Worm (Caenorhabditis elegans) whole organism, late embryonic: ENCODE measurements around the gene cit-1.1.

Experiments
- K02D7.2 ChIP-seq: sonication (generic microtip); optimal IDR thresholded peaks from 2 replicates; lab custom pipeline; 2017; ENCODE audit warnings: mild to moderate bottlenecking, missing genetic modification characterization, missing compliant biosample characterization
- K09A11.1 ChIP-seq: sonication (generic microtip); optimal IDR thresholded peaks from 2 replicates; lab custom pipeline; 2017; ENCODE audit warnings: antibody characterized with exemption, mild to moderate bottlenecking, missing genetic modification characterization, missing compliant biosample characterization; ENCODE audit not compliant: insufficient read depth
- T23F11.4 ChIP-seq: fragments of 200-800 bp; sonication (Bioruptor generic); optimal IDR thresholded peaks from 2 replicates; lab custom pipeline; 2018; ENCODE audit warnings: mild to moderate bottlenecking, missing genetic modification characterization, missing compliant biosample characterization
- ceh-19 ChIP-seq: fragments of 200-800 bp; sonication (Bioruptor generic); optimal IDR thresholded peaks from 2 replicates; lab custom pipeline; 2018; ENCODE audit warnings: mild to moderate bottlenecking, missing genetic modification characterization, missing compliant biosample characterization
- ceh-22 ChIP-seq: sonication (generic microtip); optimal IDR thresholded peaks from 2 replicates; lab custom pipeline; 2017; ENCODE audit warnings: missing biosample characterization, missing genetic modification characterization
- ceh-24 ChIP-seq: sonication (generic microtip); optimal IDR thresholded peaks from 2 replicates; lab custom pipeline; 2016; ENCODE audit warnings: mild to moderate bottlenecking, missing genetic modification characterization, missing compliant biosample characterization
- ceh-30 ChIP-seq: fragments of 150-350 bp; optimal IDR thresholded peaks from 2 replicates; lab custom pipeline; 2014; ENCODE audit warnings: missing biosample characterization, missing genetic modification characterization
- ceh-6 ChIP-seq: fragments of 200-800 bp; sonication (Bioruptor generic); optimal IDR thresholded peaks from 2 replicates; lab custom pipeline; 2018; ENCODE audit warnings: mild to moderate bottlenecking, missing genetic modification characterization, missing compliant biosample characterization
- che-1 ChIP-seq: sonication (generic microtip); optimal IDR thresholded peaks from 2 replicates; lab custom pipeline; 2016; ENCODE audit warnings: mild to moderate bottlenecking, missing genetic modification characterization, missing compliant biosample characterization
- dmd-4 ChIP-seq: sonication (generic microtip); optimal IDR thresholded peaks from 2 replicates; lab custom pipeline; 2016; ENCODE audit warnings: borderline replicate concordance, missing genetic modification characterization, missing compliant biosample characterization
- elt-2 ChIP-seq: sonication (generic microtip); optimal IDR thresholded peaks from 2 replicates; lab custom pipeline; 2016; ENCODE audit warnings: missing genetic modification reagents, missing genetic modification characterization, missing compliant biosample characterization
- elt-4 ChIP-seq: sonication (generic microtip); optimal IDR thresholded peaks from 2 replicates; lab custom pipeline; 2016; ENCODE audit warnings: missing genetic modification characterization, missing compliant biosample characterization
- ets-4 ChIP-seq: sonication (generic microtip); optimal IDR thresholded peaks from 2 replicates; lab custom pipeline; 2016; ENCODE audit warnings: missing genetic modification characterization, missing compliant biosample characterization
- eyg-1 ChIP-seq: sonication (generic microtip); optimal IDR thresholded peaks from 2 replicates; lab custom pipeline; 2016; ENCODE audit warnings: missing genotype, missing genetic modification characterization, missing compliant biosample characterization
- fkh-6 ChIP-seq: sonication (generic microtip); optimal IDR thresholded peaks from 2 replicates; lab custom pipeline; 2016; ENCODE audit warnings: missing genetic modification characterization, missing compliant biosample characterization
- hlh-13 ChIP-seq: fragments of 200-800 bp; sonication (Bioruptor generic); optimal IDR thresholded peaks from 2 replicates; lab custom pipeline; 2018; ENCODE audit warnings: mild to moderate bottlenecking, missing genetic modification characterization, missing compliant biosample characterization
- hlh-30 ChIP-seq: sonication (generic microtip); optimal IDR thresholded peaks from 2 replicates; lab custom pipeline; 2017; ENCODE audit warnings: antibody characterized with exemption, missing genetic modification characterization, missing compliant biosample characterization; ENCODE audit not compliant: insufficient read depth
- madf-2 ChIP-seq: sonication (generic microtip); optimal IDR thresholded peaks from 2 replicates; lab custom pipeline; 2017; ENCODE audit warnings: missing genetic modification characterization, missing compliant biosample characterization
- nfya-1 ChIP-seq: sonication (generic microtip); optimal IDR thresholded peaks from 2 replicates; lab custom pipeline; 2017; ENCODE audit warnings: missing genetic modification characterization, mild to moderate bottlenecking, missing compliant biosample characterization, antibody characterized with exemption, moderate library complexity
- nhr-232 ChIP-seq: sonication (generic microtip); optimal IDR thresholded peaks from 2 replicates; lab custom pipeline; 2016; ENCODE audit warnings: missing genetic modification characterization, missing compliant biosample characterization
- npax-4 ChIP-seq: sonication (generic microtip); optimal IDR thresholded peaks from 2 replicates; lab custom pipeline; 2016; ENCODE audit warnings: missing genetic modification characterization, missing compliant biosample characterization
- pag-3 ChIP-seq: sonication (generic microtip); optimal IDR thresholded peaks from 2 replicates; lab custom pipeline; 2016; ENCODE audit warnings: missing compliant biosample characterization, missing genetic modification characterization, borderline replicate concordance
- pat-9 ChIP-seq: fragments of 200-800 bp; sonication (Bioruptor generic); optimal IDR thresholded peaks from 2 replicates; lab custom pipeline; 2018; ENCODE audit warnings: mild to moderate bottlenecking, missing genetic modification characterization, moderate library complexity, missing compliant biosample characterization
- pha-2 ChIP-seq: sonication (generic microtip); optimal IDR thresholded peaks from 2 replicates; lab custom pipeline; 2017; ENCODE audit warnings: mild to moderate bottlenecking, missing genetic modification characterization, missing compliant biosample characterization
- pqm-1 ChIP-seq: sonication (generic microtip); optimal IDR thresholded peaks from 2 replicates; lab custom pipeline; 2016; ENCODE audit warnings: missing genetic modification characterization, missing compliant biosample characterization
- pros-1 ChIP-seq: fragments of 150-350 bp; optimal IDR thresholded peaks from 2 replicates; lab custom pipeline; 2014; ENCODE audit warnings: missing biosample characterization, missing genetic modification reagents, missing genetic modification characterization
- ref-2 ChIP-seq: sonication (generic microtip); optimal IDR thresholded peaks from 2 replicates; lab custom pipeline; 2016; ENCODE audit warnings: missing genetic modification characterization, missing compliant biosample characterization
- rnt-1 ChIP-seq: sonication (generic microtip); optimal IDR thresholded peaks from 2 replicates; lab custom pipeline; 2016; ENCODE audit warnings: missing genetic modification characterization, missing compliant biosample characterization
- tbx-2 ChIP-seq: sonication (generic microtip); optimal IDR thresholded peaks from 2 replicates; lab custom pipeline; 2016; ENCODE audit warnings: missing genetic modification characterization, missing compliant biosample characterization
- tbx-7 ChIP-seq: sonication (generic microtip); optimal IDR thresholded peaks from 2 replicates; lab custom pipeline; 2016; ENCODE audit warnings: missing genotype, missing genetic modification characterization, missing compliant biosample characterization
- ttx-3 ChIP-seq: sonication (generic microtip); optimal IDR thresholded peaks from 2 replicates; lab custom pipeline; 2016; ENCODE audit warnings: missing genetic modification reagents, missing genetic modification characterization, missing compliant biosample characterization
- unc-3 ChIP-seq, 2 experiments: fragments of 200-800 bp in 1 of 2; sonication (Bioruptor generic) in 1 of 2; sonication (generic microtip) in 1 of 2; conservative IDR thresholded peaks in 1 of 2; optimal IDR thresholded peaks in 1 of 2; 2 replicates each; pipeline versions ENCODE4 v1.3.6 to Lab custom; 2016 to 2022; ENCODE audit warnings: missing compliant biosample characterization in 2 of 2, missing genetic modification characterization in 2 of 2, missing genetic modification reagents in 1 of 2
- unc-42 ChIP-seq: sonication (generic microtip); optimal IDR thresholded peaks from 2 replicates; lab custom pipeline; 2016; ENCODE audit warnings: missing genotype, missing genetic modification characterization, missing compliant biosample characterization
- unc-86 ChIP-seq: sonication (generic microtip); optimal IDR thresholded peaks from 2 replicates; lab custom pipeline; 2016; ENCODE audit warnings: missing genetic modification characterization, missing compliant biosample characterization

The cit-1.1 gene

ce11 chrIII:8036497-8036896, 26.9 kb upstream of the cit-1.1 start:
- TF ChIP-seq nhr-232 (tag; lab: Kevin White, UChicago) (no peak), rnt-1 (tag; lab: Kevin White, UChicago) (no peak), pag-3 (no peak), elt-4 (tag; lab: Kevin White, UChicago) (no peak), ceh-6 (GFP tag; lab: Kevin White, UChicago) (no peak)

ce11 chrIII:8036050-8036449, 26.4 kb upstream of the cit-1.1 start:
- TF ChIP-seq pqm-1 (tag; lab: Kevin White, UChicago), result no peak
- TF ChIP-seq K02D7.2 (tag; lab: Kevin White, UChicago), result no peak
- TF ChIP-seq hlh-30 (tag; lab: Kevin White, UChicago), result no peak
- TF ChIP-seq unc-42 (tag; lab: Kevin White, UChicago), result no peak
- TF ChIP-seq dmd-4, result no peak
- no peak for TF ChIP-seq T23F11.4 (GFP tag; lab: Kevin White, UChicago)
- TF ChIP-seq ttx-3, result no peak
- TF ChIP-seq ets-4 (tag; lab: Kevin White, UChicago), result no peak
- TF ChIP-seq madf-2 (tag; lab: Kevin White, UChicago), result no peak
- no peak for TF ChIP-seq unc-86 (tag; lab: Kevin White, UChicago)
- TF ChIP-seq ceh-22 (tag; lab: Kevin White, UChicago), result no peak
- no peak for TF ChIP-seq fkh-6

- TF ChIP-seq elt-4 (tag; lab: Kevin White, UChicago) (no peak), eyg-1 (tag; lab: Kevin White, UChicago) (no peak), ref-2 (tag; lab: Kevin White, UChicago) (no peak), pros-1 (no peak), madf-2 (tag; lab: Kevin White, UChicago) (no peak), tbx-2 (tag; lab: Kevin White, UChicago) (no peak), npax-4 (no peak), K09A11.1 (no peak), T23F11.4 (GFP tag; lab: Kevin White, UChicago) (no peak), che-1 (tag; lab: Kevin White, UChicago) (no peak), elt-2 (tag; lab: Kevin White, UChicago) (no peak), tbx-7 (tag; lab: Kevin White, UChicago) (no peak), hlh-13 (GFP tag; lab: Kevin White, UChicago) (no peak), pqm-1 (tag; lab: Kevin White, UChicago) (no peak), unc-3 (GFP tag; conservative IDR thresholded peaks at IDR 0.05; lab: Robert Waterston, UW) (no peak), unc-3 (tag; optimal IDR thresholded peaks at IDR 0.05; lab: Kevin White, UChicago) (no peak), ceh-30 (tag; lab: Kevin White, UChicago) (no peak), pat-9 (no peak), pha-2 (no peak), unc-42 (tag; lab: Kevin White, UChicago) (no peak), ceh-19 (GFP tag; lab: Kevin White, UChicago) (no peak)
These were observed 23.9 kb upstream of the cit-1.1 start, which contains the start of gene F44B9.10 for ce11 chrIII:8033534-8033933. Gene F44B9.10, minus strand, starts transcription at chrIII:8033634.

ce11 chrIII:8030963-8031362, 21.3 kb upstream of the cit-1.1 start, which contains the start of gene F44B9.9:
Gene F44B9.9, minus strand, starts transcription at chrIII:8031063.
- TF ChIP-seq ceh-22 (tag; lab: Kevin White, UChicago) (no peak), fkh-6 (no peak), pat-9 (no peak)

- peak; percentile 44 for TF ChIP-seq nfya-1 (tag; lab: Kevin White, UChicago)
- TF ChIP-seq ceh-24 (tag; lab: Kevin White, UChicago), result no peak
These were observed 19.9 kb upstream of the cit-1.1 start, which contains the start of gene F44B9.8 for ce11 chrIII:8029487-8029886. Gene F44B9.8, minus strand, starts transcription at chrIII:8029649.
